Fruit fly (Drosophila melanogaster) whole organism, prepupa: ENCODE measurements around the gene CG13693.

Experiments used
- CG11762 ChIP-seq: fragments of 200-800 bp; sonication (Bioruptor generic); optimal IDR thresholded peaks from 3 replicates; lab custom pipeline; 2016; ENCODE audit warnings: missing biosample characterization, missing genetic modification characterization; ENCODE audit not compliant: insufficient read depth
- CG8319 ChIP-seq: fragments of 200-800 bp; sonication (Bioruptor generic); optimal IDR thresholded peaks from 3 replicates; lab custom pipeline; 2016; ENCODE audit warnings: missing biosample characterization, missing genetic modification characterization
- achi ChIP-seq: fragments of 200-800 bp; sonication (Bioruptor generic); optimal IDR thresholded peaks from 3 replicates; lab custom pipeline; 2016; ENCODE audit warnings: missing biosample characterization, missing genetic modification characterization
- acj6 ChIP-seq: fragments of 200-800 bp; sonication (Bioruptor generic); optimal IDR thresholded peaks from 3 replicates; lab custom pipeline; 2016; ENCODE audit warnings: missing biosample characterization, missing genetic modification characterization
- dac ChIP-seq: fragments of 200-800 bp; sonication (Bioruptor generic); optimal IDR thresholded peaks from 2 replicates; lab custom pipeline; 2017; ENCODE audit warnings: missing biosample characterization, mild to moderate bottlenecking, missing genetic modification characterization
- esn ChIP-seq: fragments of 200-800 bp; sonication (Bioruptor generic); optimal IDR thresholded peaks from 2 replicates; lab custom pipeline; 2016; ENCODE audit warnings: missing biosample characterization, mild to moderate bottlenecking, missing genetic modification characterization, moderate library complexity
- fkh ChIP-seq: fragments of 200-800 bp; sonication (Bioruptor generic); optimal IDR thresholded peaks from 3 replicates; lab custom pipeline; 2017; ENCODE audit warnings: missing biosample characterization, mild to moderate bottlenecking, missing genetic modification characterization, moderate library complexity

- TF ChIP-seq acj6 (GFP tag; lab: Kevin White, UChicago) (no peak), CG11762 (GFP tag; lab: Kevin White, UChicago) (no peak), dac (GFP tag; lab: Kevin White, UChicago) (no peak), esn (GFP tag; lab: Kevin White, UChicago) (no peak), achi (GFP tag; lab: Kevin White, UChicago) (no peak), fkh (GFP tag; lab: Kevin White, UChicago) (no peak), CG8319 (GFP tag; lab: Kevin White, UChicago) (no peak)
Observed at dm6 chr2L:247432-247831, 15.1 kb downstream of the CG13693 start.
